Worm (Caenorhabditis elegans) whole organism, L3 larva: Measurements from ENCODE around the gene K12D12.4.
A peak's percentile ranks its signal among the peaks of the same experiment; 100 is the strongest.

ENCODE experiments used
- R02D3.7 ChIP-seq: fragments of 150-350 bp; optimal IDR thresholded peaks from 2 replicates; lab custom pipeline; 2014; ENCODE audit warnings: missing biosample characterization, missing genetic modification characterization
- ceh-82 ChIP-seq: fragments of 150-350 bp; optimal IDR thresholded peaks from 2 replicates; lab custom pipeline; 2014; ENCODE audit warnings: missing biosample characterization, missing genetic modification characterization
- egl-27 ChIP-seq: sonication (generic microtip); optimal IDR thresholded peaks from 4 replicates; lab custom pipeline; 2017; ENCODE audit warnings: missing biosample characterization, missing genetic modification reagents, missing genetic modification characterization
- elt-2 ChIP-seq: sonication (generic microtip); optimal IDR thresholded peaks from 2 replicates; lab custom pipeline; 2016; ENCODE audit warnings: missing genetic modification reagents, mild to moderate bottlenecking, missing genetic modification characterization, missing compliant biosample characterization
- fkh-10 ChIP-seq: sonication (generic microtip); optimal IDR thresholded peaks from 2 replicates; lab custom pipeline; 2017; ENCODE audit warnings: missing biosample characterization, missing genetic modification reagents, missing genetic modification characterization
- nhr-25 ChIP-seq: sonication (generic microtip); optimal IDR thresholded peaks from 2 replicates; lab custom pipeline; 2017; ENCODE audit warnings: missing biosample characterization, missing genetic modification characterization
- nhr-28 ChIP-seq: fragments of 150-350 bp; optimal IDR thresholded peaks from 2 replicates; lab custom pipeline; 2014; ENCODE audit warnings: missing biosample characterization, missing genetic modification characterization
- pha-4 ChIP-seq: fragments of 150-350 bp; optimal IDR thresholded peaks from 2 replicates; lab custom pipeline; 2014; ENCODE audit warnings: missing biosample characterization, missing genetic modification reagents, missing genetic modification characterization
- sea-2 ChIP-seq: fragments of 150-350 bp; sonication (generic microtip); optimal IDR thresholded peaks from 4 replicates; lab custom pipeline; 2014; ENCODE audit warnings: missing biosample characterization, missing genetic modification reagents, missing genetic modification characterization
- unc-39 ChIP-seq: sonication (generic microtip); optimal IDR thresholded peaks from 4 replicates; lab custom pipeline; 2017; ENCODE audit warnings: missing biosample characterization, missing genetic modification characterization
- unc-62 ChIP-seq: fragments of 150-350 bp; sonication (generic microtip); optimal IDR thresholded peaks from 4 replicates; lab custom pipeline; 2014; ENCODE audit warnings: missing biosample characterization, missing genetic modification reagents, missing genetic modification characterization

- peak; percentile 72 for TF ChIP-seq nhr-25 (tag; lab: Kevin White, UChicago)
- no peak for TF ChIP-seq nhr-28 (tag; lab: Kevin White, UChicago)
- no peak for TF ChIP-seq elt-2 (tag; lab: Kevin White, UChicago)
- peak; percentile 29 for TF ChIP-seq pha-4 (tag; lab: Kevin White, UChicago)
- TF ChIP-seq R02D3.7 (tag; lab: Kevin White, UChicago): no peak
- no peak for TF ChIP-seq unc-39 (tag; lab: Kevin White, UChicago)
- no peak for TF ChIP-seq sea-2 (GFP tag; lab: Kevin White, UChicago)
- TF ChIP-seq fkh-10: no peak
- no peak for TF ChIP-seq unc-62 (GFP tag; lab: Kevin White, UChicago)
- no peak for TF ChIP-seq ceh-82 (tag; lab: Kevin White, UChicago)
- TF ChIP-seq egl-27 (tag; lab: Kevin White, UChicago): no peak
These were observed 24.0 kb upstream of the K12D12.4 start for ce11 chrII:11889420-11890075.
